Worm (Caenorhabditis elegans) whole organism, mixed stage, embryonic: Measurements from ENCODE around the gene mlt-10.

Experiments
- M03D4.4 ChIP-seq: sonication (generic microtip); optimal IDR thresholded peaks from 2 replicates; lab custom pipeline; 2017; ENCODE audit warnings: mild to moderate bottlenecking, missing genetic modification characterization, missing compliant biosample characterization
- blmp-1 ChIP-seq: fragments of 150-350 bp; optimal IDR thresholded peaks from 2 replicates; lab custom pipeline; 2014; ENCODE audit warnings: missing biosample characterization, missing genetic modification characterization
- ceh-83 ChIP-seq: fragments of 200-800 bp; sonication (Bioruptor generic); optimal IDR thresholded peaks from 2 replicates; lab custom pipeline; 2018; ENCODE audit warnings: mild to moderate bottlenecking, missing genetic modification characterization, missing compliant biosample characterization
- elt-3 ChIP-seq: fragments of 150-350 bp; optimal IDR thresholded peaks from 2 replicates; lab custom pipeline; 2014; ENCODE audit warnings: missing biosample characterization, missing genetic modification characterization
- mep-1 ChIP-seq: fragments of 150-350 bp; optimal IDR thresholded peaks from 2 replicates; lab custom pipeline; 2017; ENCODE audit warnings: missing biosample characterization, missing genetic modification reagents, missing genetic modification characterization, inconsistent platforms
- nhr-237 ChIP-seq: fragments of 150-350 bp; optimal IDR thresholded peaks from 2 replicates; lab custom pipeline; 2014; ENCODE audit warnings: missing biosample characterization, missing genetic modification characterization
- pha-4 ChIP-seq: fragments of 150-350 bp; optimal IDR thresholded peaks from 2 replicates; lab custom pipeline; 2018; ENCODE audit warnings: missing biosample characterization, missing genetic modification reagents, missing genetic modification characterization
- unc-120 ChIP-seq: sonication (generic microtip); optimal IDR thresholded peaks from 2 replicates; lab custom pipeline; 2017; ENCODE audit warnings: missing genetic modification characterization, missing compliant biosample characterization; ENCODE audit not compliant: poor library complexity, severe bottlenecking
- unc-62 ChIP-seq: fragments of 150-350 bp; optimal IDR thresholded peaks from 2 replicates; lab custom pipeline; 2014; ENCODE audit warnings: missing biosample characterization, missing genetic modification reagents, missing genetic modification characterization
- ztf-11 ChIP-seq: fragments of 150-350 bp; optimal IDR thresholded peaks from 2 replicates; lab custom pipeline; 2014; ENCODE audit warnings: missing biosample characterization, missing genetic modification characterization

ce11 chrII:578803-579202 is 32.3 kb downstream of the mlt-10 start:
- TF ChIP-seq pha-4 (tag; lab: Kevin White, UChicago), result no peak
- no peak for TF ChIP-seq mep-1 (tag; lab: Kevin White, UChicago)
- TF ChIP-seq elt-3, result no peak
- no peak for TF ChIP-seq ceh-83
- TF ChIP-seq unc-120 (tag; lab: Kevin White, UChicago), result no peak
- TF ChIP-seq unc-62, result no peak
- TF ChIP-seq blmp-1 (tag; lab: Kevin White, UChicago), result no peak
- TF ChIP-seq ztf-11, result no peak
- TF ChIP-seq nhr-237, result no peak
- no peak for TF ChIP-seq M03D4.4 (tag; lab: Kevin White, UChicago)
